Fruit fly (Drosophila melanogaster) whole organism, embryonic: ENCODE measurements around the gene Sgsf.
A peak's percentile ranks its signal among the peaks of the same experiment; 100 is the strongest.

Experiments used
- Bdp1 ChIP-seq: fragments of 200-800 bp; sonication (Bioruptor generic); optimal IDR thresholded peaks from 3 replicates; lab custom pipeline; 2016; ENCODE audit warnings: missing biosample characterization, missing genetic modification characterization
- CG11085 ChIP-seq: fragments of 200-800 bp; sonication (Bioruptor generic); IDR thresholded peaks from 2 replicates; pipeline ENCODE4 v1.3.6; 2022; ENCODE audit warnings: missing biosample characterization, missing genetic modification characterization
- CG13424 ChIP-seq: fragments of 200-800 bp; sonication (Bioruptor generic); optimal IDR thresholded peaks from 2 replicates; lab custom pipeline; 2019; ENCODE audit warnings: missing biosample characterization, mild to moderate bottlenecking, missing genetic modification characterization, moderate library complexity
- CG13775 ChIP-seq: fragments of 200-800 bp; sonication (Bioruptor generic); optimal IDR thresholded peaks from 3 replicates; lab custom pipeline; 2017; ENCODE audit warnings: missing biosample characterization, mild to moderate bottlenecking, missing genetic modification characterization
- CG15479 ChIP-seq: fragments of 200-800 bp; sonication (Bioruptor generic); optimal IDR thresholded peaks from 3 replicates; lab custom pipeline; 2019; ENCODE audit warnings: missing biosample characterization, mild to moderate bottlenecking, missing genetic modification characterization, moderate library complexity
- CG1602 ChIP-seq: fragments of 200-800 bp; sonication (Bioruptor generic); optimal IDR thresholded peaks from 3 replicates; lab custom pipeline; 2016; ENCODE audit warnings: missing biosample characterization, missing genetic modification characterization
- CG16813 ChIP-seq: fragments of 200-800 bp; sonication (Bioruptor generic); IDR thresholded peaks from 3 replicates; pipeline ENCODE4 v1.3.6; 2022; ENCODE audit warnings: missing biosample characterization, missing genetic modification characterization; ENCODE audit not compliant: partially characterized antibody
- CG17385 ChIP-seq: fragments of 200-800 bp; sonication (Bioruptor generic); optimal IDR thresholded peaks from 3 replicates; lab custom pipeline; 2018; ENCODE audit warnings: missing biosample characterization, mild to moderate bottlenecking, missing genetic modification characterization
- CG18262 ChIP-seq: fragments of 200-800 bp; optimal IDR thresholded peaks from 3 replicates; lab custom pipeline; 2019; ENCODE audit warnings: missing biosample characterization, mild to moderate bottlenecking, missing genetic modification characterization, moderate library complexity
- CG2120 ChIP-seq: fragments of 200-800 bp; sonication (Bioruptor generic); optimal IDR thresholded peaks from 3 replicates; lab custom pipeline; 2016; ENCODE audit warnings: missing biosample characterization, missing genetic modification characterization
- CG34224 ChIP-seq: fragments of 200-800 bp; sonication (Bioruptor generic); IDR thresholded peaks from 3 replicates; pipeline ENCODE4 v1.3.6; 2022; ENCODE audit warnings: missing biosample characterization, missing genetic modification characterization; ENCODE audit not compliant: partially characterized antibody
- CG3838 ChIP-seq: fragments of 200-800 bp; sonication (Bioruptor generic); optimal IDR thresholded peaks from 3 replicates; lab custom pipeline; 2016; ENCODE audit warnings: missing biosample characterization, missing genetic modification characterization
- CG4328 ChIP-seq: fragments of 200-800 bp; sonication (Bioruptor generic); optimal IDR thresholded peaks from 3 replicates; lab custom pipeline; 2017; ENCODE audit warnings: missing biosample characterization, missing genetic modification reagents, missing genetic modification characterization
- CG43689 ChIP-seq: fragments of 200-800 bp; sonication (Bioruptor generic); IDR thresholded peaks from 2 replicates; pipeline ENCODE4 v1.3.6; 2022; ENCODE audit warnings: missing biosample characterization, missing genetic modification characterization
- CG6175 ChIP-seq: fragments of 200-800 bp; sonication (Bioruptor generic); IDR thresholded peaks from 3 replicates; pipeline ENCODE4 v1.3.6; 2022; ENCODE audit warnings: missing biosample characterization, missing genetic modification characterization
- CG6272 ChIP-seq: fragments of 200-800 bp; sonication (Bioruptor generic); IDR thresholded peaks from 2 replicates; pipeline ENCODE4 v1.3.6; 2022; ENCODE audit warnings: missing biosample characterization, missing genetic modification characterization
- CG6689 ChIP-seq: fragments of 200-800 bp; sonication (Bioruptor generic); IDR thresholded peaks from 2 replicates; pipeline ENCODE4 v1.3.6; 2022; ENCODE audit warnings: missing biosample characterization, missing genetic modification characterization
- CG7786 ChIP-seq: fragments of 200-800 bp; sonication (Bioruptor generic); optimal IDR thresholded peaks from 2 replicates; lab custom pipeline; 2016; ENCODE audit warnings: missing biosample characterization, missing genetic modification characterization
- CG7987 ChIP-seq: fragments of 200-800 bp; sonication (Bioruptor generic); optimal IDR thresholded peaks from 2 replicates; lab custom pipeline; 2018; ENCODE audit warnings: missing biosample characterization, mild to moderate bottlenecking, missing genetic modification characterization, moderate library complexity
- CG8290 ChIP-seq, 3 experiments: fragments of 200-800 bp; sonication (Bioruptor generic); optimal IDR thresholded peaks; 2 replicates each; lab custom pipeline; 2016 to 2019; ENCODE audit warnings: missing biosample characterization in 3 of 3, missing genetic modification characterization in 3 of 3, mild to moderate bottlenecking in 2 of 3, moderate library complexity in 1 of 3
- CG8359 ChIP-seq: fragments of 200-800 bp; sonication (Bioruptor generic); optimal IDR thresholded peaks from 2 replicates; lab custom pipeline; 2017; ENCODE audit warnings: missing biosample characterization, mild to moderate bottlenecking, missing genetic modification characterization, borderline replicate concordance
- Dek ChIP-seq: fragments of 200-800 bp; sonication (Bioruptor generic); optimal IDR thresholded peaks from 3 replicates; lab custom pipeline; 2019; ENCODE audit warnings: missing biosample characterization, mild to moderate bottlenecking, missing genetic modification characterization, moderate library complexity
- Fer3 ChIP-seq: fragments of 200-800 bp; sonication (Bioruptor generic); optimal IDR thresholded peaks from 2 replicates; lab custom pipeline; 2018; ENCODE audit warnings: missing biosample characterization, mild to moderate bottlenecking, missing genetic modification characterization, moderate library complexity
- Hey ChIP-seq: fragments of 200-800 bp; sonication (Bioruptor generic); optimal IDR thresholded peaks from 3 replicates; lab custom pipeline; 2018; ENCODE audit warnings: missing biosample characterization, mild to moderate bottlenecking, missing genetic modification characterization
- HmgD ChIP-seq: fragments of 200-800 bp; sonication (Bioruptor generic); optimal IDR thresholded peaks from 3 replicates; lab custom pipeline; 2016; ENCODE audit warnings: missing biosample characterization, missing genetic modification characterization
- Jarid2 ChIP-seq: fragments of 200-800 bp; sonication (Bioruptor generic); optimal IDR thresholded peaks from 3 replicates; lab custom pipeline; 2017; ENCODE audit warnings: mild to moderate bottlenecking, missing biosample characterization, missing genetic modification reagents, missing genetic modification characterization
- Nf-YB ChIP-seq: fragments of 200-800 bp; sonication (Bioruptor generic); optimal IDR thresholded peaks from 3 replicates; lab custom pipeline; 2019; ENCODE audit warnings: missing biosample characterization, mild to moderate bottlenecking, missing genetic modification characterization, moderate library complexity
- Opbp ChIP-seq: fragments of 200-800 bp; sonication (Bioruptor generic); IDR thresholded peaks from 3 replicates; pipeline ENCODE4 v1.3.6; 2022; ENCODE audit warnings: missing biosample characterization, missing genetic modification characterization; ENCODE audit not compliant: partially characterized antibody
- Poxn ChIP-seq: fragments of 200-800 bp; sonication (Bioruptor generic); IDR thresholded peaks from 2 replicates; pipeline ENCODE4 v1.3.6; 2022; ENCODE audit warnings: missing biosample characterization, missing genetic modification characterization
- Side ChIP-seq: fragments of 200-800 bp; sonication (Bioruptor generic); optimal IDR thresholded peaks from 2 replicates; lab custom pipeline; 2016; ENCODE audit warnings: missing biosample characterization, missing genetic modification characterization
- Sin3A ChIP-seq: fragments of >200 bp; optimal IDR thresholded peaks from 2 replicates; lab custom pipeline; 2018
- Spps ChIP-seq: fragments of 200-800 bp; sonication (Bioruptor generic); optimal IDR thresholded peaks from 2 replicates; lab custom pipeline; 2018; ENCODE audit warnings: missing biosample characterization, mild to moderate bottlenecking, missing genetic modification characterization
- Taf1 ChIP-seq: fragments of 200-800 bp; sonication (Bioruptor generic); IDR thresholded peaks from 2 replicates; pipeline ENCODE4 v1.3.6; 2022; ENCODE audit warnings: missing biosample characterization, missing genetic modification characterization
- Usf ChIP-seq: fragments of 200-800 bp; sonication (Bioruptor generic); optimal IDR thresholded peaks from 2 replicates; lab custom pipeline; 2017; ENCODE audit warnings: missing genotype, missing biosample characterization, missing genetic modification characterization
- al ChIP-seq: fragments of 200-800 bp; sonication (Bioruptor generic); IDR thresholded peaks from 2 replicates; pipeline ENCODE4 v1.3.6; 2022; ENCODE audit warnings: missing biosample characterization, missing genetic modification characterization
- chinmo ChIP-seq: fragments of 200-800 bp; sonication (Bioruptor generic); IDR thresholded peaks from 4 replicates; pipeline ENCODE4 v1.3.6; 2022; ENCODE audit warnings: missing biosample characterization, missing genetic modification characterization; ENCODE audit not compliant: partially characterized antibody
- gfzf ChIP-seq: fragments of 200-800 bp; sonication (Bioruptor generic); optimal IDR thresholded peaks from 2 replicates; lab custom pipeline; 2016; ENCODE audit warnings: missing biosample characterization, mild to moderate bottlenecking, missing genetic modification characterization, moderate library complexity
- gt ChIP-seq: fragments of 200-800 bp; sonication (Bioruptor generic); IDR thresholded peaks from 2 replicates; pipeline ENCODE4 v1.3.6; 2022; ENCODE audit warnings: missing biosample characterization, missing genetic modification characterization
- jigr1 ChIP-seq: fragments of 200-800 bp; sonication (Bioruptor generic); IDR thresholded peaks from 3 replicates; pipeline ENCODE4 v1.3.6; 2022; ENCODE audit warnings: missing biosample characterization, missing genetic modification characterization
- knrl ChIP-seq: fragments of 200-800 bp; sonication (Bioruptor generic); IDR thresholded peaks from 3 replicates; pipeline ENCODE4 v1.3.6; 2022; ENCODE audit warnings: missing biosample characterization, missing genetic modification characterization; ENCODE audit not compliant: partially characterized antibody
- lmd ChIP-seq: fragments of 200-800 bp; sonication (Bioruptor generic); IDR thresholded peaks from 2 replicates; pipeline ENCODE4 v1.3.6; 2022; ENCODE audit warnings: missing biosample characterization, missing genetic modification characterization
- pfk ChIP-seq: fragments of 200-800 bp; sonication (Bioruptor generic); optimal IDR thresholded peaks from 2 replicates; lab custom pipeline; 2018; ENCODE audit warnings: missing biosample characterization, mild to moderate bottlenecking, missing genetic modification characterization, moderate library complexity
- pita ChIP-seq: fragments of 200-800 bp; sonication (Bioruptor generic); optimal IDR thresholded peaks from 2 replicates; lab custom pipeline; 2017; ENCODE audit warnings: missing biosample characterization, mild to moderate bottlenecking, missing genetic modification characterization
- psq ChIP-seq: fragments of 200-800 bp; sonication (Bioruptor generic); optimal IDR thresholded peaks from 2 replicates; lab custom pipeline; 2017; ENCODE audit warnings: missing biosample characterization, missing genetic modification characterization
- pum ChIP-seq: fragments of 200-800 bp; sonication (Bioruptor generic); optimal IDR thresholded peaks from 2 replicates; lab custom pipeline; 2016; ENCODE audit warnings: missing biosample characterization, missing genetic modification characterization
- repo ChIP-seq: fragments of 200-800 bp; sonication (Bioruptor generic); optimal IDR thresholded peaks from 2 replicates; lab custom pipeline; 2016; ENCODE audit warnings: missing biosample characterization, missing genetic modification characterization
- so ChIP-seq: fragments of 200-800 bp; sonication (Bioruptor generic); IDR thresholded peaks from 3 replicates; pipeline ENCODE4 v1.3.6; 2022; ENCODE audit warnings: missing biosample characterization, missing genetic modification characterization
- tup ChIP-seq: fragments of 200-800 bp; sonication (Bioruptor generic); optimal IDR thresholded peaks from 2 replicates; lab custom pipeline; 2016; ENCODE audit warnings: missing biosample characterization, mild to moderate bottlenecking, missing genetic modification characterization, moderate library complexity
- tx ChIP-seq: fragments of 200-800 bp; sonication (Bioruptor generic); optimal IDR thresholded peaks from 2 replicates; lab custom pipeline; 2016; ENCODE audit warnings: missing biosample characterization, missing genetic modification characterization
- wek ChIP-seq: fragments of 200-800 bp; sonication (Bioruptor generic); optimal IDR thresholded peaks from 3 replicates; lab custom pipeline; 2018; ENCODE audit warnings: missing biosample characterization, mild to moderate bottlenecking, missing genetic modification characterization, moderate library complexity
- zen2 ChIP-seq: fragments of 200-800 bp; sonication (Bioruptor generic); IDR thresholded peaks from 3 replicates; pipeline ENCODE4 v1.3.6; 2022; ENCODE audit warnings: missing biosample characterization, missing genetic modification characterization; ENCODE audit not compliant: partially characterized antibody

Gene Sgsf

DNA sequence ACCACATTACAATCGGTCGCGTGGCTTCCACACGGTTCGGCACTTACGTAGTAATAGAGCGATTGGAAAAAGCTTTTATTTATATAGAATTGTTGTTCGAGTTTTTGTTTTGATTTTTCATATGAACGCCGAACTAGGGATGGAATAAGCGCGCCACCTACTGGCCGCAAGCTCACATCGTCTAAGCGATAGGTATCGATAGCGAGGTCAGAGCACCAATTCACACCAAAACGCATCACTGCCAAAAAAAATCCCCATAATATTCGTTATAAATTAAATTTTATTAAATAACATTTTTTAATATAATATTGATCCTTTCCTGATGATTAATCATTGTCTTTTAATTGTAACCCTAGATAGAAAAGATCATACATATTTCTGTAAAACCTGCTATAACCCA is 9.0 kb downstream of the Sgsf start, which contains the start of gene CG10038 (continued):
- TF ChIP-seq psq (GFP tag; lab: Kevin White, UChicago) (no peak), knrl (GFP tag; lab: Robert Waterston, UW) (peak; percentile 96), CG7987 (GFP tag; lab: Kevin White, UChicago) (no peak), CG7786 (no peak), CG13775 (GFP tag; lab: Kevin White, UChicago) (peak; percentile 21), Sin3A (lab: Kevin White, UChicago) (peak; percentile 30), CG17385 (no peak), Side (GFP tag; lab: Kevin White, UChicago) (peak; percentile 15), zen2 (GFP tag; lab: Robert Waterston, UW) (peak; percentile 79; the same call in 2 of the 3 replicates), Bdp1 (GFP tag; lab: Kevin White, UChicago) (no peak), CG1602 (GFP tag; lab: Kevin White, UChicago) (no peak), Poxn (no peak), so (GFP tag; lab: Robert Waterston, UW) (no peak), lmd (no peak), CG8359 (GFP tag; lab: Kevin White, UChicago) (no peak), Taf1 (GFP tag; lab: Robert Waterston, UW) (no peak), Fer3 (peak; percentile 11), tup (GFP tag; lab: Kevin White, UChicago) (no peak), gfzf (GFP tag; lab: Kevin White, UChicago) (peak; percentile 44), CG4328 (GFP tag; lab: Kevin White, UChicago) (no peak), tx (GFP tag; lab: Kevin White, UChicago) (no peak), wek (GFP tag; lab: Kevin White, UChicago) (peak; percentile 31), CG3838 (GFP tag; lab: Kevin White, UChicago) (no peak), CG6272 (GFP tag; lab: Robert Waterston, UW) (peak; percentile 68), jigr1 (GFP tag; lab: Robert Waterston, UW) (0 out of 3 replicates have a peak, but pooled peaks have one; percentile 9), CG8290 (GFP tag; optimal IDR thresholded peaks at IDR 0.05; lab: Kevin White, UChicago) (peak; percentile 42), CG8290 (tag; optimal IDR thresholded peaks at IDR 0.05; lab: Kevin White, UChicago) (no peak), CG11085 (GFP tag; lab: Robert Waterston, UW) (no peak; the same call in 1 of the 2 replicates), CG2120 (GFP tag; lab: Kevin White, UChicago) (peak; percentile 57), chinmo (GFP tag; lab: Robert Waterston, UW) (peak; percentile 92), CG6689 (GFP tag; lab: Robert Waterston, UW) (no peak), Hey (tag; lab: Kevin White, UChicago) (no peak), HmgD (no peak), pfk (GFP tag; lab: Kevin White, UChicago) (no peak), Dek (tag; lab: Kevin White, UChicago) (peak; percentile 60), Opbp (GFP tag; lab: Robert Waterston, UW) (peak; percentile 98), CG6175 (GFP tag; lab: Robert Waterston, UW) (no peak), CG34224 (GFP tag; lab: Robert Waterston, UW) (peak; percentile 92), pum (GFP tag; lab: Kevin White, UChicago) (no peak), al (GFP tag; lab: Robert Waterston, UW) (peak; percentile 21; the same call in 1 of the 2 replicates), gt (GFP tag; lab: Robert Waterston, UW) (no peak), repo (GFP tag; lab: Kevin White, UChicago) (no peak), Nf-YB (GFP tag; lab: Kevin White, UChicago) (peak; percentile 2), CG13424 (tag; lab: Kevin White, UChicago) (peak; percentile 41), Spps (tag; lab: Kevin White, UChicago) (no peak), CG18262 (tag; lab: Kevin White, UChicago) (peak; percentile 27), pita (GFP tag; lab: Kevin White, UChicago) (no peak), CG15479 (GFP tag; lab: Kevin White, UChicago) (no peak), CG16813 (GFP tag; lab: Robert Waterston, UW) (peak; percentile 93), Jarid2 (GFP tag; lab: Kevin White, UChicago) (peak; percentile 14), CG43689 (no peak), Usf (GFP tag; lab: Kevin White, UChicago) (no peak)
